Worm (Caenorhabditis elegans) whole organism, early embryonic: ENCODE data around the gene F18E9.7.

Experiments used
- B0310.2 ChIP-seq: sonication (generic microtip); optimal IDR thresholded peaks from 2 replicates; lab custom pipeline; 2016; ENCODE audit warnings: mild to moderate bottlenecking, missing genetic modification characterization, missing compliant biosample characterization
- aly-1 ChIP-seq: sonication (generic microtip); optimal IDR thresholded peaks from 2 replicates; lab custom pipeline; 2016; ENCODE audit warnings: missing genetic modification characterization, missing compliant biosample characterization
- ama-1 ChIP-seq: fragments of 150-350 bp; optimal IDR thresholded peaks from 2 replicates; lab custom pipeline; 2014
- ceh-13 ChIP-seq: fragments of 200-800 bp; sonication (Bioruptor generic); optimal IDR thresholded peaks from 2 replicates; lab custom pipeline; 2018; ENCODE audit warnings: mild to moderate bottlenecking, missing genetic modification characterization, missing compliant biosample characterization
- flt-1 ChIP-seq: fragments of 200-800 bp; sonication (Bioruptor generic); IDR thresholded peaks from 2 replicates; pipeline ENCODE4 v1.3.6; 2022; ENCODE audit warnings: missing genetic modification characterization, missing compliant biosample characterization
- hmbx-1 ChIP-seq: sonication (generic microtip); optimal IDR thresholded peaks from 2 replicates; lab custom pipeline; 2016; ENCODE audit warnings: mild to moderate bottlenecking, missing genetic modification characterization, missing compliant biosample characterization
- scrt-1 ChIP-seq: fragments of 200-800 bp; sonication (Bioruptor generic); IDR thresholded peaks from 2 replicates; pipeline ENCODE4 v1.3.6; 2022; ENCODE audit warnings: missing genetic modification characterization, missing compliant biosample characterization
- sea-1 ChIP-seq: fragments of 200-800 bp; sonication (Bioruptor generic); conservative IDR thresholded peaks from 2 replicates; pipeline ENCODE4 v1.3.6; 2022; ENCODE audit warnings: missing genetic modification characterization, missing compliant biosample characterization
- tbx-11 ChIP-seq: fragments of 200-800 bp; sonication (Bioruptor generic); IDR thresholded peaks from 2 replicates; pipeline ENCODE4 v1.3.6; 2022; ENCODE audit warnings: missing genetic modification characterization, missing compliant biosample characterization
- tbx-37 ChIP-seq: fragments of 200-800 bp; sonication (Bioruptor generic); conservative IDR thresholded peaks from 2 replicates; pipeline ENCODE4 v1.3.6; 2022; ENCODE audit warnings: missing genetic modification reagents, missing genetic modification characterization, missing compliant biosample characterization
- tra-4 ChIP-seq: sonication (generic microtip); optimal IDR thresholded peaks from 2 replicates; lab custom pipeline; 2017; ENCODE audit warnings: missing genetic modification characterization, missing compliant biosample characterization

ce11 chrX:8556614-8557196, 40.8 kb downstream of the F18E9.7 start, which contains the start of gene utx-1:
- TF ChIP-seq ama-1 (lab: Kevin White, UChicago) = no peak
- no peak for TF ChIP-seq flt-1
- TF ChIP-seq sea-1 (GFP tag; lab: Robert Waterston, UW) = no peak
- no peak for TF ChIP-seq scrt-1
- TF ChIP-seq hmbx-1 (tag; lab: Kevin White, UChicago) = no peak
- no peak for TF ChIP-seq B0310.2 (tag; lab: Kevin White, UChicago)
- peak; percentile 43 for TF ChIP-seq aly-1 (tag; lab: Kevin White, UChicago)
- TF ChIP-seq tra-4 (tag; lab: Kevin White, UChicago) = no peak
- no peak for TF ChIP-seq tbx-11 (GFP tag; lab: Robert Waterston, UW)
- no peak for TF ChIP-seq ceh-13 (GFP tag; lab: Kevin White, UChicago)
- TF ChIP-seq tbx-37 (GFP tag; lab: Robert Waterston, UW) = no peak
